Fruit fly (Drosophila melanogaster) whole organism, embryonic: ENCODE measurements around the gene CG3117.

Source experiments
- Atf3 ChIP-seq: fragments of 200-800 bp; sonication (Bioruptor generic); optimal IDR thresholded peaks from 3 replicates; lab custom pipeline; 2016; ENCODE audit warnings: missing biosample characterization, missing genetic modification characterization
- Blimp-1 ChIP-seq: fragments of 200-800 bp; sonication (Bioruptor generic); optimal IDR thresholded peaks from 3 replicates; lab custom pipeline; 2018; ENCODE audit warnings: missing biosample characterization, missing genetic modification characterization, mild to moderate bottlenecking, moderate library complexity, missing genetic modification reagents
- C15 ChIP-seq: fragments of 200-800 bp; sonication (Bioruptor generic); IDR thresholded peaks from 3 replicates; pipeline ENCODE4 v1.3.6; 2022; ENCODE audit warnings: missing biosample characterization, missing genetic modification characterization
- CG10267 ChIP-seq: fragments of 200-800 bp; sonication (Bioruptor generic); optimal IDR thresholded peaks from 2 replicates; lab custom pipeline; 2018; ENCODE audit warnings: missing biosample characterization, mild to moderate bottlenecking, missing genetic modification characterization, moderate library complexity
- CG10431 ChIP-seq: fragments of 200-800 bp; sonication (Bioruptor generic); optimal IDR thresholded peaks from 3 replicates; lab custom pipeline; 2018; ENCODE audit warnings: missing biosample characterization, mild to moderate bottlenecking, missing genetic modification characterization
- CG11085 ChIP-seq: fragments of 200-800 bp; sonication (Bioruptor generic); IDR thresholded peaks from 2 replicates; pipeline ENCODE4 v1.3.6; 2022; ENCODE audit warnings: missing biosample characterization, missing genetic modification characterization
- CG1233 ChIP-seq: fragments of 200-800 bp; sonication (Bioruptor generic); optimal IDR thresholded peaks from 4 replicates; lab custom pipeline; 2018; ENCODE audit warnings: missing biosample characterization, mild to moderate bottlenecking, missing genetic modification characterization
- CG12744 ChIP-seq: fragments of 200-800 bp; sonication (Bioruptor generic); optimal IDR thresholded peaks from 2 replicates; lab custom pipeline; 2016; ENCODE audit warnings: missing biosample characterization, missing genetic modification characterization
- CG12942 ChIP-seq: fragments of 200-800 bp; sonication (Bioruptor generic); optimal IDR thresholded peaks from 3 replicates; lab custom pipeline; 2016; ENCODE audit warnings: missing biosample characterization, missing genetic modification characterization
- CG14441 ChIP-seq: fragments of 200-800 bp; sonication (Bioruptor generic); IDR thresholded peaks from 2 replicates; pipeline ENCODE4 v1.3.6; 2022; ENCODE audit warnings: missing biosample characterization, missing genetic modification characterization
- CG15073 ChIP-seq: fragments of 200-800 bp; sonication (Bioruptor generic); optimal IDR thresholded peaks from 2 replicates; lab custom pipeline; 2016; ENCODE audit warnings: missing biosample characterization, missing genetic modification characterization
- CG15696 ChIP-seq: fragments of 200-800 bp; sonication (Bioruptor generic); optimal IDR thresholded peaks from 2 replicates; lab custom pipeline; 2019; ENCODE audit warnings: missing biosample characterization, mild to moderate bottlenecking, missing genetic modification characterization, moderate library complexity
- CG1602 ChIP-seq: fragments of 200-800 bp; sonication (Bioruptor generic); optimal IDR thresholded peaks from 3 replicates; lab custom pipeline; 2016; ENCODE audit warnings: missing biosample characterization, missing genetic modification characterization
- CG17612 ChIP-seq: fragments of 200-800 bp; sonication (Bioruptor generic); IDR thresholded peaks from 2 replicates; pipeline ENCODE4 v1.3.6; 2022; ENCODE audit warnings: missing biosample characterization, missing genetic modification characterization
- CG2116 ChIP-seq: fragments of 200-800 bp; sonication (Bioruptor generic); optimal IDR thresholded peaks from 3 replicates; lab custom pipeline; 2018; ENCODE audit warnings: missing biosample characterization, mild to moderate bottlenecking, missing genetic modification characterization
- CG2120 ChIP-seq: fragments of 200-800 bp; sonication (Bioruptor generic); optimal IDR thresholded peaks from 3 replicates; lab custom pipeline; 2016; ENCODE audit warnings: missing biosample characterization, missing genetic modification characterization
- CG30020 ChIP-seq: fragments of 200-800 bp; optimal IDR thresholded peaks from 2 replicates; lab custom pipeline; 2019; ENCODE audit warnings: missing biosample characterization, mild to moderate bottlenecking, missing genetic modification characterization, moderate library complexity
- CG7745 ChIP-seq: fragments of 200-800 bp; sonication (Bioruptor generic); optimal IDR thresholded peaks from 2 replicates; lab custom pipeline; 2018; ENCODE audit warnings: missing biosample characterization, mild to moderate bottlenecking, missing genetic modification characterization, moderate library complexity
- CG7839 ChIP-seq: fragments of 200-800 bp; sonication (Bioruptor generic); optimal IDR thresholded peaks from 3 replicates; lab custom pipeline; 2018; ENCODE audit warnings: missing biosample characterization, mild to moderate bottlenecking, missing genetic modification characterization, moderate library complexity
- CG8089 ChIP-seq: fragments of 200-800 bp; sonication (Bioruptor generic); optimal IDR thresholded peaks from 3 replicates; lab custom pipeline; 2016; ENCODE audit warnings: missing biosample characterization, missing genetic modification characterization
- CG8478 ChIP-seq: fragments of >200 bp; optimal IDR thresholded peaks from 2 replicates; lab custom pipeline; 2018
- CG9215 ChIP-seq: fragments of 200-800 bp; sonication (Bioruptor generic); IDR thresholded peaks from 2 replicates; pipeline ENCODE4 v1.3.6; 2022; ENCODE audit warnings: missing biosample characterization, missing genetic modification characterization
- CG9932 ChIP-seq: fragments of 200-800 bp; sonication (Bioruptor generic); IDR thresholded peaks from 2 replicates; pipeline ENCODE4 v1.3.6; 2022; ENCODE audit warnings: missing biosample characterization, missing genetic modification characterization
- D19A ChIP-seq: fragments of 200-800 bp; optimal IDR thresholded peaks from 3 replicates; lab custom pipeline; 2019; ENCODE audit warnings: missing biosample characterization, mild to moderate bottlenecking, missing genetic modification characterization, moderate library complexity
- E2f1 ChIP-seq: fragments of 200-800 bp; sonication (Bioruptor generic); IDR thresholded peaks from 2 replicates; pipeline ENCODE4 v1.3.6; 2022; ENCODE audit warnings: missing biosample characterization, missing genetic modification characterization
- E2f2 ChIP-seq: fragments of 200-800 bp; sonication (Bioruptor generic); IDR thresholded peaks from 2 replicates; pipeline ENCODE4 v1.3.6; 2022; ENCODE audit warnings: missing biosample characterization, missing genetic modification characterization
- Gug ChIP-seq: fragments of 200-800 bp; sonication (Bioruptor generic); IDR thresholded peaks from 4 replicates; pipeline ENCODE4 v1.3.6; 2022; ENCODE audit warnings: missing biosample characterization, missing genetic modification characterization
- HLH54F ChIP-seq: fragments of 200-800 bp; sonication (Bioruptor generic); optimal IDR thresholded peaks from 3 replicates; lab custom pipeline; 2016; ENCODE audit warnings: missing biosample characterization, missing genetic modification characterization
- Hsf ChIP-seq: fragments of 200-800 bp; sonication (Bioruptor generic); optimal IDR thresholded peaks from 3 replicates; lab custom pipeline; 2016; ENCODE audit warnings: missing biosample characterization, missing genetic modification characterization
- MTF-1 ChIP-seq: fragments of 200-800 bp; sonication (Bioruptor generic); optimal IDR thresholded peaks from 2 replicates; lab custom pipeline; 2018; ENCODE audit warnings: missing biosample characterization, mild to moderate bottlenecking, missing genetic modification characterization, borderline replicate concordance
- NK7.1 ChIP-seq: fragments of 200-800 bp; sonication (Bioruptor generic); optimal IDR thresholded peaks from 3 replicates; lab custom pipeline; 2016; ENCODE audit warnings: missing biosample characterization, missing genetic modification characterization
- Sox102F ChIP-seq: fragments of 200-800 bp; sonication (Bioruptor generic); optimal IDR thresholded peaks from 2 replicates; lab custom pipeline; 2018; ENCODE audit warnings: missing biosample characterization, mild to moderate bottlenecking, missing genetic modification characterization, moderate library complexity
- Sry-β ChIP-seq: fragments of 200-800 bp; sonication (Bioruptor generic); optimal IDR thresholded peaks from 2 replicates; lab custom pipeline; 2018; ENCODE audit warnings: missing biosample characterization, mild to moderate bottlenecking, missing genetic modification characterization, moderate library complexity
- Tbp ChIP-seq: fragments of >200 bp; optimal IDR thresholded peaks from 2 replicates; lab custom pipeline; 2018; ENCODE audit warnings: missing biosample characterization, missing genetic modification characterization
- YL-1 ChIP-seq: fragments of 200-800 bp; sonication (Bioruptor generic); optimal IDR thresholded peaks from 3 replicates; lab custom pipeline; 2017; ENCODE audit warnings: missing biosample characterization, mild to moderate bottlenecking, missing genetic modification characterization
- bab2 ChIP-seq: fragments of 200-800 bp; sonication (Bioruptor generic); optimal IDR thresholded peaks from 2 replicates; lab custom pipeline; 2016; ENCODE audit warnings: missing biosample characterization, missing genetic modification characterization
- bcd ChIP-seq: fragments of 200-800 bp; sonication (Bioruptor generic); optimal IDR thresholded peaks from 2 replicates; lab custom pipeline; 2017; ENCODE audit warnings: missing biosample characterization, mild to moderate bottlenecking, missing genetic modification characterization
- chinmo ChIP-seq: fragments of 200-800 bp; sonication (Bioruptor generic); IDR thresholded peaks from 4 replicates; pipeline ENCODE4 v1.3.6; 2022; ENCODE audit warnings: missing biosample characterization, missing genetic modification characterization; ENCODE audit not compliant: partially characterized antibody
- chm ChIP-seq: fragments of 200-800 bp; sonication (Bioruptor generic); IDR thresholded peaks from 2 replicates; pipeline ENCODE4 v1.3.6; 2022; ENCODE audit warnings: missing biosample characterization, missing genetic modification characterization
- crol ChIP-seq: fragments of 200-800 bp; sonication (Bioruptor generic); IDR thresholded peaks from 2 replicates; pipeline ENCODE4 v1.3.6; 2022; ENCODE audit warnings: missing biosample characterization, missing genetic modification characterization
- dati ChIP-seq: fragments of 200-800 bp; sonication (Bioruptor generic); IDR thresholded peaks from 2 replicates; pipeline ENCODE4 v1.3.6; 2022; ENCODE audit warnings: missing biosample characterization, missing genetic modification characterization
- hbn ChIP-seq: fragments of 200-800 bp; sonication (Bioruptor generic); IDR thresholded peaks from 2 replicates; pipeline ENCODE4 v1.3.6; 2022; ENCODE audit warnings: missing biosample characterization, missing genetic modification characterization; ENCODE audit not compliant: partially characterized antibody
- kni ChIP-seq: fragments of 200-800 bp; sonication (Bioruptor generic); optimal IDR thresholded peaks from 3 replicates; lab custom pipeline; 2017; ENCODE audit warnings: mild to moderate bottlenecking, missing biosample characterization, missing genetic modification reagents, missing genetic modification characterization
- lola ChIP-seq, 3 experiments: fragments of >200 bp in 2 of 3; fragments of 200-800 bp in 1 of 3; sonication (Bioruptor generic) in 1 of 3; optimal IDR thresholded peaks; 2 replicates each; lab custom pipeline; 2017 to 2019; ENCODE audit warnings: missing biosample characterization in 3 of 3, missing genetic modification characterization in 3 of 3, mild to moderate bottlenecking in 1 of 3, moderate library complexity in 1 of 3
- run ChIP-seq: fragments of 200-800 bp; sonication (Bioruptor generic); optimal IDR thresholded peaks from 3 replicates; lab custom pipeline; 2018; ENCODE audit warnings: missing biosample characterization, mild to moderate bottlenecking, missing genetic modification characterization
- sens-2 ChIP-seq: fragments of 200-800 bp; sonication (Bioruptor generic); IDR thresholded peaks from 2 replicates; pipeline ENCODE4 v1.3.6; 2022; ENCODE audit warnings: missing biosample characterization, missing genetic modification characterization
- slp2 ChIP-seq: fragments of 200-800 bp; sonication (Bioruptor generic); optimal IDR thresholded peaks from 2 replicates; lab custom pipeline; 2016; ENCODE audit warnings: missing biosample characterization, missing genetic modification characterization
- ttk ChIP-seq: fragments of 200-800 bp; sonication (Bioruptor generic); IDR thresholded peaks from 2 replicates; pipeline ENCODE4 v2.1.2; 2022; ENCODE audit warnings: missing biosample characterization, missing genetic modification characterization

CG3117 gene

dm6 chr2L:2856960-2857584 lies 10.1 kb upstream of the CG3117 start, which contains the start of gene CG2991 (continued):
- no peak for TF ChIP-seq CG7745 (tag; lab: Kevin White, UChicago)
- no peak for TF ChIP-seq Blimp-1 (GFP tag; lab: Kevin White, UChicago)
- no peak for TF ChIP-seq Sox102F
- no peak for TF ChIP-seq ttk (GFP tag; lab: Robert Waterston, UW)
- no peak for TF ChIP-seq CG14441
- no peak for TF ChIP-seq CG17612 (GFP tag; lab: Robert Waterston, UW)
- TF ChIP-seq hbn = peak; percentile 81
- TF ChIP-seq CG12744 (GFP tag; lab: Kevin White, UChicago) = no peak
- TF ChIP-seq chm (GFP tag; lab: Robert Waterston, UW) = peak; percentile 74
- no peak for TF ChIP-seq sens-2 (GFP tag; lab: Robert Waterston, UW)
- peak; percentile 77 for TF ChIP-seq CG30020 (tag; lab: Kevin White, UChicago)
- TF ChIP-seq, all 482 proteins: peak for 180

- TF ChIP-seq crol (peak; percentile 48), CG7839 (tag; lab: Kevin White, UChicago) (peak; percentile 75), CG8089 (GFP tag; lab: Kevin White, UChicago) (peak; percentile 83), Sry-β (peak; percentile 30), YL-1 (GFP tag; lab: Kevin White, UChicago) (peak; percentile 99), Gug (GFP tag; lab: Robert Waterston, UW) (peak; percentile 88), CG2116 (GFP tag; lab: Kevin White, UChicago) (peak; percentile 70), CG1233 (GFP tag; lab: Kevin White, UChicago) (peak; percentile 93), D19A (peak; percentile 92), CG1602 (GFP tag; lab: Kevin White, UChicago) (peak; percentile 72), Atf3 (peak; percentile 76), E2f2 (GFP tag; lab: Robert Waterston, UW) (peak; percentile 88), CG11085 (GFP tag; lab: Robert Waterston, UW) (peak; percentile 95), dati (peak; percentile 75), chinmo (GFP tag; lab: Robert Waterston, UW) (no peak), C15 (GFP tag; lab: Robert Waterston, UW) (peak; percentile 82; the same call in 2 of the 3 replicates), CG9215 (GFP tag; lab: Robert Waterston, UW) (peak; percentile 76), CG10431 (GFP tag; lab: Kevin White, UChicago) (peak; percentile 93), CG9932 (GFP tag; lab: Robert Waterston, UW) (peak; percentile 93), Tbp (GFP tag; lab: Kevin White, UChicago) (peak; percentile 31), NK7.1 (GFP tag; lab: Kevin White, UChicago) (peak; percentile 73), CG2120 (GFP tag; lab: Kevin White, UChicago) (peak; percentile 73), bab2 (GFP tag; lab: Kevin White, UChicago) (peak; percentile 84), run (peak; percentile 65), MTF-1 (GFP tag; lab: Kevin White, UChicago) (peak; percentile 94), kni (GFP tag; lab: Kevin White, UChicago) (peak; percentile 87), CG8478 (lab: Kevin White, UChicago) (no peak), slp2 (peak; percentile 77), HLH54F (peak; percentile 88), CG15073 (GFP tag; lab: Kevin White, UChicago) (no peak), CG12942 (GFP tag; lab: Kevin White, UChicago) (peak; percentile 76), lola (GFP tag; optimal IDR thresholded peaks at IDR 0.05; lab: Kevin White, UChicago) (peak in 1 of 3 experiments; percentile 71), CG10267 (tag; lab: Kevin White, UChicago) (peak; percentile 81), bcd (GFP tag; lab: Kevin White, UChicago) (peak; percentile 93), CG15696 (tag; lab: Kevin White, UChicago) (peak; percentile 69), Hsf (GFP tag; lab: Kevin White, UChicago) (peak; percentile 85), E2f1 (GFP tag; lab: Robert Waterston, UW) (peak; percentile 82)
Observed at dm6 chr2L:2855773-2856615, 9.0 kb upstream of the CG3117 start, which contains the start of the genes CG3104 and RpS21. Gene CG3104 (minus strand): TSS chr2L:2855778. Gene RpS21 (plus strand): TSS chr2L:2856070.
